Worm (Caenorhabditis elegans): ENCODE measurements around the gene math-40.

The math-40 gene

DNA sequence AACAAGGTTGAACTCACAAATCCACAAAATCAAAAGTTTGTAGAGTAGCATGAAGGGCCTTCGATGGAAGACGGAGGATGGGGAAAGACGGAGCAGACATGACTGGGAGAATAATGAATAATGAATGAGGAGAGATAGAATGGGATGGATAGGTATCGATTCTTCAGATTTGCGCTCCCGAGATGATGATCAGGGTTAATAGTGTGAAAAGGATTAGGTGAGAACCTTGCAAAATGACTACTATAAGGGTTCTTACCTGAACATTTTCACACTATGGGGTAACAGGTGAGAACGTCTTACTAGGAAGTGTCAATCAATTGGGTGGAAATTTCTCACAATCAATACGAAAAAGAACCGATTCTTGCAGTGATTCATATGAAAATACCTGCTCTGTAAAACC, 19.9 kb downstream of the math-40 start, which contains the start of gene fbxb-96 (continued):
- TF ChIP-seq F52B5.7 (tag; optimal IDR thresholded peaks at IDR 0.05) (no peak), gei-17 (GFP tag; optimal IDR thresholded peaks at IDR 0.05) (no peak), mxl-1 (tag; optimal IDR thresholded peaks at IDR 0.05) (no peak), Y56A3A.18 (GFP tag; IDR thresholded peaks at IDR 0.05) (no peak)

DNA sequence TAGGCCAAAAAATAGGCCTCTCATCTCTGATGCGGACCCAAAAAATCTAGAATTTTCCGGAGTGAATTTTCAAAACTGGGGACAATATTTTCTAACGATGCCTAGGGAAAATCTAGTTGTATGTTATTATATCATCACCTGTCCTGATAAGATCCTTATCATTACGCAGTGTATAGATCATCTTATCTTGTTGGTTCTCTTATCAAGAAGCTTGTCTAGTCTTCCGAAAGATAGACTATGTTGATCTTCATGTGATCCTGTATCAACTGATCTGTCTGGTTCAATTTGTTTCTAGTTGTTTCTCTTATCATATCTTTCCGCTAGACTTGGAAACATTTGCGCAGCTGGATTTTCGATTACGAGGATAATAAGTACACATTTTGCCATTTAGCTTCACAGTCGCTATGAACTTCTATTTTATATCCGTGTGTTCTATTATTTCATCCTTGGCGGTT, 20.4 kb downstream of the math-40 start, which contains the start of gene C52E2.3:
TSS of gene C52E2.3 (plus strand) at position 405 of the 455 bp plus-strand sequence.
- TF ChIP-seq ceh-58 (GFP tag; IDR thresholded peaks at IDR 0.05), result no peak

ce11 chrII:1851716-1852115, 21.3 kb downstream of the math-40 start:
- peak; percentile 73 for TF ChIP-seq dox-1 (GFP tag; IDR thresholded peaks at IDR 0.05)
- no peak for TF ChIP-seq pha-4 (tag; optimal IDR thresholded peaks at IDR 0.05)
- TF ChIP-seq atf-7 (tag; optimal IDR thresholded peaks at IDR 0.05), result peak; percentile 56
- peak; percentile 85 for TF ChIP-seq ets-4 (GFP tag; optimal IDR thresholded peaks at IDR 0.05)
- TF ChIP-seq fkh-3 (tag; optimal IDR thresholded peaks at IDR 0.05), result no peak
- TF ChIP-seq ztf-28 (GFP tag; IDR thresholded peaks at IDR 0.05), result no peak
- TF ChIP-seq K12H6.12 (tag; optimal IDR thresholded peaks at IDR 0.05), result no peak
- no peak for TF ChIP-seq F57C9.4 (tag; optimal IDR thresholded peaks at IDR 0.05)
- no peak for TF ChIP-seq ceh-58 (GFP tag; IDR thresholded peaks at IDR 0.05)
- no peak for TF ChIP-seq sptf-2 (GFP tag; optimal IDR thresholded peaks at IDR 0.05)
- no peak for TF ChIP-seq Y67H2A.10 (GFP tag; conservative IDR thresholded peaks at IDR 0.05)
- no peak for TF ChIP-seq aptf-3 (GFP tag; IDR thresholded peaks at IDR 0.05)
- TF ChIP-seq somi-1 (GFP tag; optimal IDR thresholded peaks at IDR 0.05), result no peak
- no peak for TF ChIP-seq rcor-1 (GFP tag; IDR thresholded peaks at IDR 0.05)
- no peak for TF ChIP-seq Y53G8AR.9 (GFP tag; conservative IDR thresholded peaks at IDR 0.05)
- TF ChIP-seq F33H1.4 (GFP tag; IDR thresholded peaks at IDR 0.05), result no peak
- TF ChIP-seq ztf-25 (GFP tag; IDR thresholded peaks at IDR 0.05), result no peak
- TF ChIP-seq ztf-6 (GFP tag; IDR thresholded peaks at IDR 0.05), result no peak
- no peak for TF ChIP-seq lin-26 (GFP tag; IDR thresholded peaks at IDR 0.05)
- no peak for TF ChIP-seq hsf-1 (GFP tag; IDR thresholded peaks at IDR 0.05)
- TF ChIP-seq tlf-1 (GFP tag; optimal IDR thresholded peaks at IDR 0.05), result no peak
- TF ChIP-seq tbx-9 (tag; optimal IDR thresholded peaks at IDR 0.05; ENCODE audit: borderline replicate concordance), result no peak
- no peak for TF ChIP-seq xnd-1 (tag; optimal IDR thresholded peaks at IDR 0.05)
- no peak for TF ChIP-seq repo-1 (tag; optimal IDR thresholded peaks at IDR 0.05)
- no peak for TF ChIP-seq lsy-27 (tag; optimal IDR thresholded peaks at IDR 0.05; ENCODE audit: borderline replicate concordance, insufficient read depth)
- TF ChIP-seq lin-54 (GFP tag; optimal IDR thresholded peaks at IDR 0.05), result no peak
- no peak for TF ChIP-seq ceh-100 (GFP tag; IDR thresholded peaks at IDR 0.05)
- TF ChIP-seq snpc-1.3 (tag; optimal IDR thresholded peaks at IDR 0.05; ENCODE audit: insufficient read depth), result no peak
- no peak for TF ChIP-seq F57A8.1 (GFP tag; optimal IDR thresholded peaks at IDR 0.05)
- no peak for TF ChIP-seq chd-7 (tag; optimal IDR thresholded peaks at IDR 0.05)
- TF ChIP-seq ceh-27 (GFP tag; optimal IDR thresholded peaks at IDR 0.05), result no peak
- no peak for TF ChIP-seq sea-2 (GFP tag; IDR thresholded peaks at IDR 0.05)
- no peak for TF ChIP-seq bed-2 (GFP tag; IDR thresholded peaks at IDR 0.05)
- no peak for TF ChIP-seq C17E4.6 (GFP tag; IDR thresholded peaks at IDR 0.05)
- TF ChIP-seq Y53F4B.3 (GFP tag; IDR thresholded peaks at IDR 0.05), result no peak
- no peak for TF ChIP-seq attf-3 (GFP tag; conservative IDR thresholded peaks at IDR 0.05)
- TF ChIP-seq let-526 (GFP tag; IDR thresholded peaks at IDR 0.05), result no peak
- TF ChIP-seq madf-10 (tag; optimal IDR thresholded peaks at IDR 0.05), result no peak
- TF ChIP-seq mel-28 (tag; optimal IDR thresholded peaks at IDR 0.05; ENCODE audit: borderline replicate concordance), result no peak
- no peak for TF ChIP-seq ztf-18 (tag; optimal IDR thresholded peaks at IDR 0.05)
- TF ChIP-seq athp-1 (tag; optimal IDR thresholded peaks at IDR 0.05), result no peak
- no peak for TF ChIP-seq nhr-179 (tag; optimal IDR thresholded peaks at IDR 0.05)

All from whole organism, young adult.